Worm (Caenorhabditis elegans): ENCODE results near the gene Y71H2B.5.

DNA sequence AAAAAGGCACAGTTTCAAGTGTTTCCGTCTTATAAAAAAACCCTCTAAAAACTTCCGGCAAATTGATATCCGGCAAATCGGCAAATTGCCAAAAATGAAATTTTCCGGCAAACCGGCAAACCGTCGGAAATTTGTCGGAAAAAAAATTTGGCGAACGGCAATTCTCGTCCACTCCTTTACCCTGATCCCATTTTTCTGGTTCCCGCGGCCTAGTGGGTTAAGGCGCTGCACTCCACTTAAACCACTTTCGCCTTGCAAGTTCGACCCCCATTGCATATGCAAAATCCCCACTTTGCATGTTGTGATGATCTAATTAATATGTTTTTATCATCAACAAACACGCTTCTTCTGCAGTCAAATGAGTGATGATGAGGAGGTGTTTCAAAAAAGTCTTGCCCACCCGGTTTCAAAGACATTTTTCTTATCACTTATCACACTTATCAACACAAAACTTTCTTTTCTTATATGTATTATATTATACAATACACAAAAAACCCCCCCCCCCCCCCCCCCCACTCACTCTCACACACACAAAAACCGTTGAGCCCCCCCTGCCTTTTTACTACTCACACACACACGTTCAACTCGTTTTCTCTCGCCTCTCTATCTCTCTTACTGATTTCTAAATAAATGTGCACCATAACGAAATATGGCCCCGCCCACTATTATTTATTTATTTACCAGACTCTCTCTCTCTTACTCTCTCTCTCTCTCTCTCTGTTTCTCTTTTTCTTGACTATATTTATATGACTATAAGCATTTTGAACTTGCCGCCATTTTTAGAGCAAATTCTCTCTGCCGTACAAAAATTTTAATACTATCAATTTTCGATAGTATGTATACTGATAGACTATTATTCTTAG is 45.1 kb downstream of the Y71H2B.5 start:
- no peak for TF ChIP-seq dao-5 (tag; optimal IDR thresholded peaks at IDR 0.05)
- TF ChIP-seq W03F9.2 (tag; optimal IDR thresholded peaks at IDR 0.05): no peak
- no peak for TF ChIP-seq him-1 (tag; optimal IDR thresholded peaks at IDR 0.05)
